Worm (Caenorhabditis elegans) whole organism, L4/young adult: ENCODE measurements around the gene cutl-12.
A peak's percentile ranks its signal among the peaks of the same experiment; 100 is the strongest.

Experiments
- W03F9.2 ChIP-seq: fragments of 150-350 bp; optimal IDR thresholded peaks from 2 replicates; lab custom pipeline; 2014; ENCODE audit warnings: missing biosample characterization, missing genetic modification characterization
- dao-5 ChIP-seq: sonication (generic microtip); optimal IDR thresholded peaks from 2 replicates; lab custom pipeline; 2016; ENCODE audit warnings: missing genotype, missing genetic modification characterization, moderate library complexity, missing compliant biosample characterization
- him-1 ChIP-seq: sonication (generic microtip); optimal IDR thresholded peaks from 2 replicates; lab custom pipeline; 2016; ENCODE audit warnings: missing genotype, missing genetic modification reagents, missing genetic modification characterization, missing compliant biosample characterization

- TF ChIP-seq dao-5 (tag; lab: Kevin White, UChicago) (peak; percentile 53), W03F9.2 (peak; percentile 37), him-1 (no peak)
Measured at ce11 chrII:8603567-8604359, 30.5 kb downstream of the cutl-12 start, which contains the start of gene suf-1.
